Fruit fly (Drosophila melanogaster): ENCODE results near the gene CG44426.

CG44426 gene

dm6 chrX:20977986-20978385 lies at the start of gene CG44426:
Gene CG44426 (plus strand): TSS chrX:20978286.
- no peak for TF ChIP-seq CG8478 (optimal IDR thresholded peaks at IDR 0.05)
- TF ChIP-seq usp (GFP tag; optimal IDR thresholded peaks at IDR 0.05): no peak
- no peak for TF ChIP-seq Dll (optimal IDR thresholded peaks at IDR 0.05)
- no peak for TF ChIP-seq EcR (GFP tag; optimal IDR thresholded peaks at IDR 0.05)
- TF ChIP-seq psq (optimal IDR thresholded peaks at IDR 0.05): no peak
- TF ChIP-seq pan (optimal IDR thresholded peaks at IDR 0.05): no peak

dm6 chrX:20933459-20933858 lies 44.6 kb upstream of the CG44426 start, which contains the start of gene CG11227:
Gene CG11227 (minus strand): TSS chrX:20933559.
- TF ChIP-seq EcR (GFP tag; optimal IDR thresholded peaks at IDR 0.05): no peak
- TF ChIP-seq pan (optimal IDR thresholded peaks at IDR 0.05): no peak

dm6 chrX:20934530-20934929 lies 43.6 kb upstream of the CG44426 start, which contains the start of gene Npc1b:
Gene Npc1b (plus strand): TSS chrX:20934869.
- TF ChIP-seq EcR (GFP tag; optimal IDR thresholded peaks at IDR 0.05): no peak
- no peak for TF ChIP-seq usp (GFP tag; optimal IDR thresholded peaks at IDR 0.05)
- no peak for TF ChIP-seq pan (optimal IDR thresholded peaks at IDR 0.05)
- no peak for TF ChIP-seq CG8478 (optimal IDR thresholded peaks at IDR 0.05)
- TF ChIP-seq psq (optimal IDR thresholded peaks at IDR 0.05): no peak
- no peak for TF ChIP-seq Dll (optimal IDR thresholded peaks at IDR 0.05)

DNA sequence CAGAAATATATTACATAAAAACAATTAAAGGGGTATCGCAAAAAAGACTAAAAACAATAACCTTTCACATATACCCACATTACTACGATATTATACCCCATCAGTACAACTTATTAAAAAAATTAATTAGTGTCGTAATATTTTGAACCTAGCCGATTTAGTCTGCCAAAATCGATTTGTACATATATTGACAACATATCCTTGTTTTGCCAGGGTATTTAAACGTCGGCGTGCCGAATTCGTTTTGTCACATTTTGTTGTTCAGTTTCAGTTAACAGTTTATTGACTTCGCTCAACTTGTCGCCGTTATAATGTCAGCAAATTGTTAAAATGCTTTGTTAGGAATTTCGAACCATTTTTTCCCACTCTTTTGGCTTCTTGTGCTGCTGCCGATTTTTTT lies 29.8 kb upstream of the CG44426 start:
- TF ChIP-seq EcR (GFP tag; optimal IDR thresholded peaks at IDR 0.05) (no peak), Dll (optimal IDR thresholded peaks at IDR 0.05) (no peak), pan (optimal IDR thresholded peaks at IDR 0.05) (no peak), usp (GFP tag; optimal IDR thresholded peaks at IDR 0.05) (no peak), psq (optimal IDR thresholded peaks at IDR 0.05) (no peak), CG8478 (optimal IDR thresholded peaks at IDR 0.05) (no peak)

dm6 chrX:20963405-20963804 lies 14.7 kb upstream of the CG44426 start, which contains the start of gene Ser6:
Gene Ser6 (minus strand): TSS chrX:20963505.
- no peak for TF ChIP-seq EcR (GFP tag; optimal IDR thresholded peaks at IDR 0.05)
- TF ChIP-seq Dll (optimal IDR thresholded peaks at IDR 0.05): no peak
- no peak for TF ChIP-seq usp (GFP tag; optimal IDR thresholded peaks at IDR 0.05)
- TF ChIP-seq pan (optimal IDR thresholded peaks at IDR 0.05): no peak
- TF ChIP-seq psq (optimal IDR thresholded peaks at IDR 0.05): no peak
- TF ChIP-seq CG8478 (optimal IDR thresholded peaks at IDR 0.05): no peak

- no peak for TF ChIP-seq Dll (optimal IDR thresholded peaks at IDR 0.05)
- TF ChIP-seq CG8478 (optimal IDR thresholded peaks at IDR 0.05): no peak
- TF ChIP-seq usp (GFP tag; optimal IDR thresholded peaks at IDR 0.05): no peak
- TF ChIP-seq psq (optimal IDR thresholded peaks at IDR 0.05): no peak
- TF ChIP-seq pan (optimal IDR thresholded peaks at IDR 0.05): no peak
- TF ChIP-seq EcR (GFP tag; optimal IDR thresholded peaks at IDR 0.05): no peak
These were observed 12.6 kb upstream of the CG44426 start, which contains the start of gene CG1304 for dm6 chrX:20965369-20966040. Gene CG1304 (minus strand): TSS chrX:20965419.

DNA sequence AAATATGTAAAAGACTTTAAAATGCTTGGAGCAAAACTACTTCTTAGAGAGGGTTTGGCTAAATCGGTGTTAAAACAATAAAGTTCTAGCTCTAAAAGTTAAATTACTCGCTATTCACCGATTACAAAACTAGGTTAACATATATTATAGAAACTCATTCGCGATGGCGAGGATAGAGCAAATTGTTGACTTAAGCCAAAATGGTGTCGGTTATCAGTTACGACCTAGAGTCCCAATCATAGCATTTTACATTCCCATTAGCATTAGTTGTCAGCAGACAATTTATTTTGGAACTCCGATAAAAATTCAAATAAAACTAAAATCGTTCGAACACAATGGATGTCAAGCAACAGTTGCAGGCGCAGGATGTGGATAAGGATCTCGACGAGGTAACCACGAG lies 6.3 kb downstream of the CG44426 start, which contains the start of gene CG11666:
CG11666 (plus strand) TSS at position 301 of the 400 bp plus-strand sequence.
- TF ChIP-seq pan (optimal IDR thresholded peaks at IDR 0.05) (no peak), usp (GFP tag; optimal IDR thresholded peaks at IDR 0.05) (no peak), Dll (optimal IDR thresholded peaks at IDR 0.05) (no peak), CG8478 (optimal IDR thresholded peaks at IDR 0.05) (no peak), psq (optimal IDR thresholded peaks at IDR 0.05) (no peak), EcR (GFP tag; optimal IDR thresholded peaks at IDR 0.05) (no peak)

- TF ChIP-seq usp (GFP tag; optimal IDR thresholded peaks at IDR 0.05): no peak
- TF ChIP-seq EcR (GFP tag; optimal IDR thresholded peaks at IDR 0.05): no peak
- no peak for TF ChIP-seq Dll (optimal IDR thresholded peaks at IDR 0.05)
- no peak for TF ChIP-seq CG8478 (optimal IDR thresholded peaks at IDR 0.05)
- TF ChIP-seq psq (optimal IDR thresholded peaks at IDR 0.05): no peak
- no peak for TF ChIP-seq pan (optimal IDR thresholded peaks at IDR 0.05)
These were observed 32.5 kb downstream of the CG44426 start for dm6 chrX:21010541-21010940.

- TF ChIP-seq CG8478 (optimal IDR thresholded peaks at IDR 0.05) (no peak), psq (optimal IDR thresholded peaks at IDR 0.05) (no peak), usp (GFP tag; optimal IDR thresholded peaks at IDR 0.05) (no peak), EcR (GFP tag; optimal IDR thresholded peaks at IDR 0.05) (no peak), Dll (optimal IDR thresholded peaks at IDR 0.05) (no peak), pan (optimal IDR thresholded peaks at IDR 0.05) (no peak)
These were observed 39.5 kb downstream of the CG44426 start for dm6 chrX:21017568-21017967.

- TF ChIP-seq pan (optimal IDR thresholded peaks at IDR 0.05): no peak
- no peak for TF ChIP-seq psq (optimal IDR thresholded peaks at IDR 0.05)
- no peak for TF ChIP-seq CG8478 (optimal IDR thresholded peaks at IDR 0.05)
- TF ChIP-seq EcR (GFP tag; optimal IDR thresholded peaks at IDR 0.05): no peak
- TF ChIP-seq usp (GFP tag; optimal IDR thresholded peaks at IDR 0.05): no peak
- no peak for TF ChIP-seq Dll (optimal IDR thresholded peaks at IDR 0.05)
These were observed 47.7 kb downstream of the CG44426 start, which contains the start of gene r-cup for dm6 chrX:21025788-21026187. Gene r-cup (minus strand): TSS chrX:21025888.

- no peak for TF ChIP-seq pan (optimal IDR thresholded peaks at IDR 0.05)
- no peak for TF ChIP-seq psq (optimal IDR thresholded peaks at IDR 0.05)
- TF ChIP-seq usp (GFP tag; optimal IDR thresholded peaks at IDR 0.05): no peak
- TF ChIP-seq Dll (optimal IDR thresholded peaks at IDR 0.05): no peak
- TF ChIP-seq EcR (GFP tag; optimal IDR thresholded peaks at IDR 0.05): no peak
- TF ChIP-seq CG8478 (optimal IDR thresholded peaks at IDR 0.05): no peak
These were observed 50.0 kb downstream of the CG44426 start, which contains the start of gene CG1532 for dm6 chrX:21027929-21028575. Gene CG1532 (minus strand): TSS chrX:21028361.

Data from whole organism.